Worm (Caenorhabditis elegans): ENCODE measurements around the gene lias-1.

DNA sequence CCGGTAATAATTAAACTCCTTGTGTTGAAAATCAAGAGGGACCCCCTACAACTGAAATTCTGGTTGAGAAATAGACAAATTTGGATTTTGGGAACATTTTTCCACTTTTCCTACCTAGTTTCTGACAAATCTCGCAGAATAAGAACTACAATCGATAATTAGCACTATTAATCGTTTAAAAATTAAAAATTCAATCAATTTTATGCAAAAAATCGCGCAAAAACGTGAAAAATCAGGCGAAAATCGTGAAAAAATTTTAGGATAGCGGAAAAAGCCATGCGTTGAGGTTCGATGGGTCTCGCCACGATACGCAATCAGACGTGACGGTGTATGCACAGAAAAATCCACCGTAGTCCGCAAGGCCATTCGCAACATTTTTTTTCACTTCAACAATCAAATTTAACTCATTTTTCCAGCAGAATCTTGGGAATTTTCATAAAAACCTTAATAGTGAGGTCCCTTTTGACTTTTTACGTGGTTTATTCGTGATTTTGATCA is at the start of gene lias-1:
- TF ChIP-seq fkh-10 (GFP tag; optimal IDR thresholded peaks at IDR 0.05) (no peak), ceh-19 (GFP tag; optimal IDR thresholded peaks at IDR 0.05) (no peak), sox-4 (tag; optimal IDR thresholded peaks at IDR 0.05) (no peak), pha-4 (tag; optimal IDR thresholded peaks at IDR 0.05) (no peak), hlh-13 (GFP tag; optimal IDR thresholded peaks at IDR 0.05) (no peak), hlh-30 (tag; optimal IDR thresholded peaks at IDR 0.05; ENCODE audit: insufficient read depth) (peak; percentile 48), nhr-11 (tag; optimal IDR thresholded peaks at IDR 0.05) (no peak), ama-1 (optimal IDR thresholded peaks at IDR 0.05) (no peak), C08G9.2 (tag; optimal IDR thresholded peaks at IDR 0.05) (no peak), dve-1 (tag; optimal IDR thresholded peaks at IDR 0.05) (peak; percentile 15), che-1 (tag; optimal IDR thresholded peaks at IDR 0.05) (no peak), odd-2 (tag; optimal IDR thresholded peaks at IDR 0.05) (no peak), lin-11 (tag; optimal IDR thresholded peaks at IDR 0.05) (no peak), unc-86 (tag; optimal IDR thresholded peaks at IDR 0.05) (peak; percentile 19)
